Worm (Caenorhabditis elegans): ENCODE measurements around the gene col-85.

The col-85 gene

DNA sequence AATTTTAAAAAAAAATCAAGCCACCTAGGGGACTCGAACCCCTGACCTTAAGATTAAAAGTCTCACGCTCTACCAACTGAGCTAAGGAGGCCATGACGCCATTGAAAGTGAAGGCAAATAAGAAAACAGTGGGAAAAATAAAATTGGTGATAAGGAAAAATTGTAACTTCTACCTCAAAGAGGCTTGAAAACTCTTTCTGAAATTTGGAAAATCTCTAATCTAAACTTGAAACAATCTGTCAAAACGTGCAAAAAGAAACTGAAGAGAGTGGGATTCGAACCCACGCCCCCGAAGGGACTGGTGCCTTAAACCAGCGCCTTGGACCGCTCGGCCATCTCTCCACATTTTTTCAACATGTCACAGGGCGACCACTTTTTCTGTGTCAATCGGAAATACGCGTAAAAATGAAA is 46.8 kb upstream of the col-85 start:
- TF ChIP-seq nhr-77 (tag; optimal IDR thresholded peaks at IDR 0.05) (peak; percentile 35), spr-1 (tag; optimal IDR thresholded peaks at IDR 0.05) (peak; percentile 49), F10B5.3 (tag; optimal IDR thresholded peaks at IDR 0.05) (peak; percentile 10), daf-16 (GFP tag; optimal IDR thresholded peaks at IDR 0.05) (peak in 1 of 2 experiments; percentile 84), daf-16 (tag; optimal IDR thresholded peaks at IDR 0.05) (peak; percentile 74), dmd-8 (GFP tag; IDR thresholded peaks at IDR 0.05) (0 out of 2 replicates have a peak, but pooled peaks have one; percentile 62), mxl-2 (GFP tag; conservative IDR thresholded peaks at IDR 0.05) (0 out of 2 replicates have a peak, but pooled peaks have one; percentile 27), tra-1 (GFP tag; IDR thresholded peaks at IDR 0.05) (0 out of 2 replicates have a peak, but pooled peaks have one; percentile 47), duxl-1 (tag; optimal IDR thresholded peaks at IDR 0.05; ENCODE audit: poor library complexity) (peak; percentile 65), egl-43 (GFP tag; IDR thresholded peaks at IDR 0.05) (peak; percentile 70; the same call in 1 of the 2 replicates), Y48G9A.11 (GFP tag; IDR thresholded peaks at IDR 0.05) (peak; percentile 72; the same call in 1 of the 2 replicates), madf-5 (GFP tag; IDR thresholded peaks at IDR 0.05) (peak in 1 of 2 experiments; percentile 68; a peak in 1 of 4 replicates), daf-19 (GFP tag; conservative IDR thresholded peaks at IDR 0.05) (peak; percentile 84), hmg-1.1 (GFP tag; IDR thresholded peaks at IDR 0.05) (peak; percentile 55), ZK337.2 (GFP tag; IDR thresholded peaks at IDR 0.05) (0 out of 2 replicates have a peak, but pooled peaks have one; percentile 52), dve-1 (tag; optimal IDR thresholded peaks at IDR 0.05; ENCODE audit: insufficient read depth) (peak; percentile 74), F26F4.8 (GFP tag; conservative IDR thresholded peaks at IDR 0.05) (0 out of 2 replicates have a peak, but pooled peaks have one; percentile 8), snpc-1.2 (GFP tag; IDR thresholded peaks at IDR 0.05) (peak; percentile 66; the same call in 1 of the 2 replicates), nhr-102 (tag; optimal IDR thresholded peaks at IDR 0.05) (peak; percentile 72), hlh-30 (tag; optimal IDR thresholded peaks at IDR 0.05; ENCODE audit: insufficient read depth) (peak; percentile 35), mes-2 (tag; optimal IDR thresholded peaks at IDR 0.05; ENCODE audit: poor library complexity, severe bottlenecking) (peak; percentile 42), vab-7 (GFP tag; IDR thresholded peaks at IDR 0.05) (peak; percentile 76), lin-13 (GFP tag; optimal IDR thresholded peaks at IDR 0.05) (peak; percentile 34), lin-38 (GFP tag; IDR thresholded peaks at IDR 0.05) (peak; percentile 79), F49E8.2 (tag; optimal IDR thresholded peaks at IDR 0.05; ENCODE audit: borderline replicate concordance) (peak; percentile 51), Y5F2A.4 (GFP tag; optimal IDR thresholded peaks at IDR 0.05) (peak; percentile 66), arid-1 (GFP tag; conservative IDR thresholded peaks at IDR 0.05) (0 out of 2 replicates have a peak, but pooled peaks have one; percentile 17), lim-7 (GFP tag; IDR thresholded peaks at IDR 0.05) (peak; percentile 85), zip-2 (tag; optimal IDR thresholded peaks at IDR 0.05) (peak; percentile 47), rbr-2 (tag; optimal IDR thresholded peaks at IDR 0.05) (peak; percentile 27), zfp-2 (tag; optimal IDR thresholded peaks at IDR 0.05) (peak; percentile 23), ceh-44 (GFP tag; IDR thresholded peaks at IDR 0.05) (peak; percentile 73; the same call in 1 of the 2 replicates), zfp-3 (GFP tag; conservative IDR thresholded peaks at IDR 0.05) (peak; percentile 80), php-3 (GFP tag; IDR thresholded peaks at IDR 0.05) (peak; percentile 64; the same call in 1 of the 2 replicates), pqm-1 (tag; optimal IDR thresholded peaks at IDR 0.05) (peak; percentile 11), hif-1 (tag; optimal IDR thresholded peaks at IDR 0.05) (peak in 1 of 2 experiments; percentile 39), unc-130 (GFP tag; optimal IDR thresholded peaks at IDR 0.05) (peak; percentile 62), mdt-29 (GFP tag; IDR thresholded peaks at IDR 0.05) (0 out of 2 replicates have a peak, but pooled peaks have one; percentile 19), hlh-11 (tag; optimal IDR thresholded peaks at IDR 0.05) (peak; percentile 15), madf-9 (GFP tag; conservative IDR thresholded peaks at IDR 0.05) (0 out of 2 replicates have a peak, but pooled peaks have one; percentile 12), spr-3 (GFP tag; optimal IDR thresholded peaks at IDR 0.05) (peak; percentile 47), T26A8.4 (GFP tag; IDR thresholded peaks at IDR 0.05) (peak; percentile 77), set-16 (GFP tag; IDR thresholded peaks at IDR 0.05) (peak; percentile 15; the same call in 1 of the 2 replicates), nhr-48 (tag; optimal IDR thresholded peaks at IDR 0.05) (peak; percentile 32), dmd-6 (GFP tag; IDR thresholded peaks at IDR 0.05) (peak; percentile 47), ctbp-1 (GFP tag; IDR thresholded peaks at IDR 0.05) (peak; percentile 73), nhr-28 (tag; optimal IDR thresholded peaks at IDR 0.05) (peak; percentile 12)

All from whole organism, L4 larva.